Worm (Caenorhabditis elegans): ENCODE measurements around the gene Y48A6C.8.

DNA sequence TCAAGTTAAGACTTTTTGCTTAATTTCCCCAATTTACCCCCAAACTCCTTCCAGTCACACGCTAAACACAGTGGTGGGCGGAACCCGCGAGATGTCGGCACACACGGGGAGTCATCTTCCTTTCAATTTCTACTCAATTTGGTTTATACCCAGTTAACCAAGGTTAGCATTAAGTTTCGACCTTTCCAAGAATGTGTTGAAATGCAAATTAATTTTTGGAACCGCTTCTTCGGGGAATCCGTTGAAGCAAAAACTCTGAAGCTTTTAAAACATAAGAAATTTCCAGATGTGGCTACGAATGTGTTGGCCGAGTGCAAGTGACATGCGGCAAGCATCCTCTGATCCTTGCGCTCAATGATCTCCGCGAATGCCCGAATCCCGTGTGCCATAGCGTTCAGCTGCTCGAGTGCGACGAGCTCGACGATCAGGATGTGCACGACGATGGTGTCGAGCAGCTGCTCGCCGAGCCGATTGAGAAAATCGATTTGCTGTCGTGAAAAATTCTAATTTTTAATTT is 36.5 kb downstream of the Y48A6C.8 start:
- TF ChIP-seq tbx-37 (GFP tag; conservative IDR thresholded peaks at IDR 0.05) = no peak
- TF ChIP-seq ama-1 (optimal IDR thresholded peaks at IDR 0.05) = peak; percentile 46
- TF ChIP-seq sea-1 (GFP tag; conservative IDR thresholded peaks at IDR 0.05) = no peak
- TF ChIP-seq tra-4 (tag; optimal IDR thresholded peaks at IDR 0.05) = no peak
- TF ChIP-seq hmbx-1 (tag; optimal IDR thresholded peaks at IDR 0.05) = no peak
- TF ChIP-seq hmg-4 (GFP tag; optimal IDR thresholded peaks at IDR 0.05) = no peak
- no peak for TF ChIP-seq aly-1 (tag; optimal IDR thresholded peaks at IDR 0.05)
- no peak for TF ChIP-seq ceh-13 (GFP tag; optimal IDR thresholded peaks at IDR 0.05)
- TF ChIP-seq F13C5.2 (tag; optimal IDR thresholded peaks at IDR 0.05) = no peak
